Worm (Caenorhabditis elegans) whole organism, young adult: Measurements from ENCODE around the gene F26F4.12.

Experiments
- him-1 ChIP-seq: sonication (generic microtip); optimal IDR thresholded peaks from 2 replicates; lab custom pipeline; 2016; ENCODE audit warnings: missing genotype, missing genetic modification reagents, missing genetic modification characterization, missing compliant biosample characterization
- hmg-20 ChIP-seq: fragments of 200-800 bp; sonication (Bioruptor generic); IDR thresholded peaks from 2 replicates; pipeline ENCODE4 v1.3.6; 2022; ENCODE audit warnings: missing genetic modification reagents, missing genetic modification characterization, missing compliant biosample characterization
- hsf-1 ChIP-seq: fragments of 200-800 bp; sonication (Bioruptor generic); IDR thresholded peaks from 2 replicates; pipeline ENCODE4 v1.3.6; 2022; ENCODE audit warnings: missing genetic modification reagents, missing genetic modification characterization, missing compliant biosample characterization
- mxl-1 ChIP-seq: sonication (generic microtip); optimal IDR thresholded peaks from 2 replicates; lab custom pipeline; 2016; ENCODE audit warnings: missing genetic modification characterization, missing compliant biosample characterization
- nfya-1 ChIP-seq: sonication (generic microtip); optimal IDR thresholded peaks from 2 replicates; lab custom pipeline; 2017; ENCODE audit warnings: antibody characterized with exemption, missing compliant biosample characterization, missing genetic modification characterization, borderline replicate concordance; ENCODE audit not compliant: insufficient read depth
- nfya-2 ChIP-seq: fragments of 200-800 bp; sonication (Bioruptor generic); IDR thresholded peaks from 2 replicates; pipeline ENCODE4 v1.3.6; 2022; ENCODE audit warnings: missing genetic modification reagents, missing genetic modification characterization, missing compliant biosample characterization
- nhr-90 ChIP-seq: sonication (generic microtip); optimal IDR thresholded peaks from 2 replicates; lab custom pipeline; 2016; ENCODE audit warnings: missing genotype, mild to moderate bottlenecking, missing genetic modification characterization, missing compliant biosample characterization
- repo-1 ChIP-seq: sonication (generic microtip); optimal IDR thresholded peaks from 2 replicates; lab custom pipeline; 2017; ENCODE audit warnings: mild to moderate bottlenecking, missing genetic modification characterization, missing compliant biosample characterization
- unc-62 ChIP-seq: fragments of 150-350 bp; optimal IDR thresholded peaks from 2 replicates; lab custom pipeline; 2014; ENCODE audit warnings: missing biosample characterization, missing genetic modification reagents, missing genetic modification characterization

- TF ChIP-seq nfya-1 (tag; lab: Kevin White, UChicago) (no peak), hmg-20 (no peak), nhr-90 (tag; lab: Kevin White, UChicago) (no peak), hsf-1 (GFP tag; lab: Robert Waterston, UW) (no peak), repo-1 (tag; lab: Kevin White, UChicago) (no peak), unc-62 (GFP tag; lab: Kevin White, UChicago) (no peak), nfya-2 (GFP tag; lab: Robert Waterston, UW) (no peak), him-1 (tag; lab: Kevin White, UChicago) (no peak), mxl-1 (tag; lab: Kevin White, UChicago) (no peak)
Observed at ce11 chrIII:4881955-4882354, 27.9 kb downstream of the F26F4.12 start.
